Fruit fly (Drosophila melanogaster): ENCODE results near the gene CG8891.

Gene CG8891

dm6 chr2L:4997401-4998259, 18.5 kb upstream of the CG8891 start (continued):
- TF ChIP-seq CG15336 (GFP tag; IDR thresholded peaks at IDR 0.05) (peak; percentile 99), CG8319 (GFP tag; optimal IDR thresholded peaks at IDR 0.05) (peak; percentile 98), dac (GFP tag; optimal IDR thresholded peaks at IDR 0.05) (peak; percentile 99), net (GFP tag; optimal IDR thresholded peaks at IDR 0.05) (peak; percentile 99), Met (GFP tag; optimal IDR thresholded peaks at IDR 0.05) (peak; percentile 99), achi (GFP tag; optimal IDR thresholded peaks at IDR 0.05) (peak; percentile 98), CG6276 (GFP tag; optimal IDR thresholded peaks at IDR 0.05) (peak; percentile 100), fkh (GFP tag; optimal IDR thresholded peaks at IDR 0.05) (peak; percentile 90), acj6 (GFP tag; optimal IDR thresholded peaks at IDR 0.05) (peak; percentile 99), Sox14 (GFP tag; optimal IDR thresholded peaks at IDR 0.05) (peak; percentile 99), Eip75B (GFP tag; optimal IDR thresholded peaks at IDR 0.05) (peak; percentile 99), Hr38 (GFP tag; optimal IDR thresholded peaks at IDR 0.05) (peak; percentile 90), ss (GFP tag; optimal IDR thresholded peaks at IDR 0.05) (peak; percentile 95 to 98), topi (GFP tag; optimal IDR thresholded peaks at IDR 0.05) (peak; percentile 99), Eip78C (GFP tag) (peak; percentile 100), cyc (GFP tag; optimal IDR thresholded peaks at IDR 0.05) (peak; percentile 99), CG8632 (GFP tag; optimal IDR thresholded peaks at IDR 0.05) (peak; percentile 99), esn (GFP tag; optimal IDR thresholded peaks at IDR 0.05) (peak; percentile 99), fd85E (GFP tag; optimal IDR thresholded peaks at IDR 0.05) (peak; percentile 98), Sox15 (GFP tag; optimal IDR thresholded peaks at IDR 0.05) (peak; percentile 99), Lpt (GFP tag; optimal IDR thresholded peaks at IDR 0.05) (peak; percentile 100), CG6808 (GFP tag; optimal IDR thresholded peaks at IDR 0.05) (peak; percentile 98), CG3032 (tag; optimal IDR thresholded peaks at IDR 0.05) (peak; percentile 99), eg (GFP tag; IDR thresholded peaks at IDR 0.05) (peak; percentile 99), CG6792 (GFP tag; optimal IDR thresholded peaks at IDR 0.05) (peak; percentile 99), OdsH (GFP tag; optimal IDR thresholded peaks at IDR 0.05) (peak; percentile 99), salr (GFP tag; optimal IDR thresholded peaks at IDR 0.05) (peak; percentile 98 to 99), CG8119 (GFP tag; IDR thresholded peaks at IDR 0.05) (peak; percentile 99), svp (GFP tag) (peak; percentile 100), CG3919 (GFP tag; optimal IDR thresholded peaks at IDR 0.05) (peak; percentile 100), CG34406 (GFP tag; optimal IDR thresholded peaks at IDR 0.05) (peak; percentile 98), Ets96B (tag; optimal IDR thresholded peaks at IDR 0.05) (peak; percentile 99), CG6854 (GFP tag; optimal IDR thresholded peaks at IDR 0.05) (peak; percentile 98), Gug (GFP tag; IDR thresholded peaks at IDR 0.05) (peak; percentile 99), Sox102F (GFP tag; optimal IDR thresholded peaks at IDR 0.05) (peak; percentile 99), CG9139 (GFP tag; optimal IDR thresholded peaks at IDR 0.05) (peak; percentile 96), Smox (GFP tag; optimal IDR thresholded peaks at IDR 0.05) (peak; percentile 99), CG32006 (GFP tag; optimal IDR thresholded peaks at IDR 0.05) (peak; percentile 100), CG11762 (GFP tag; optimal IDR thresholded peaks at IDR 0.05; ENCODE audit: insufficient read depth) (peak; percentile 99), lz (GFP tag; optimal IDR thresholded peaks at IDR 0.05) (peak; percentile 99), Hr4 (GFP tag; optimal IDR thresholded peaks at IDR 0.05) (peak; percentile 100), CG1621 (tag; optimal IDR thresholded peaks at IDR 0.05) (peak; percentile 99)
